Worm (Caenorhabditis elegans): ENCODE measurements around the gene F56F11.4.

ce11 chrIII:2914029-2914428 lies 58.0 kb downstream of the F56F11.4 start:
- no peak for TF ChIP-seq hmbx-1 (tag; optimal IDR thresholded peaks at IDR 0.05)
- TF ChIP-seq hmg-4 (GFP tag; optimal IDR thresholded peaks at IDR 0.05) = no peak
- no peak for TF ChIP-seq ets-7 (tag; optimal IDR thresholded peaks at IDR 0.05)
- no peak for TF ChIP-seq ama-1 (optimal IDR thresholded peaks at IDR 0.05)
- no peak for TF ChIP-seq sea-1 (GFP tag; conservative IDR thresholded peaks at IDR 0.05)
- no peak for TF ChIP-seq scrt-1 (GFP tag; IDR thresholded peaks at IDR 0.05)
- TF ChIP-seq B0310.2 (tag; optimal IDR thresholded peaks at IDR 0.05) = no peak

Data from whole organism, early embryonic.